Worm (Caenorhabditis elegans) whole organism, late embryonic: ENCODE measurements around the gene oxi-1.

Source experiments
- K02D7.2 ChIP-seq: sonication (generic microtip); optimal IDR thresholded peaks from 2 replicates; lab custom pipeline; 2017; ENCODE audit warnings: mild to moderate bottlenecking, missing genetic modification characterization, missing compliant biosample characterization
- ceh-45 ChIP-seq: fragments of 200-800 bp; sonication (Bioruptor generic); IDR thresholded peaks from 2 replicates; pipeline ENCODE4 v1.3.6; 2022; ENCODE audit warnings: missing genetic modification reagents, missing genetic modification characterization, missing compliant biosample characterization
- ceh-9 ChIP-seq: sonication (generic microtip); optimal IDR thresholded peaks from 2 replicates; lab custom pipeline; 2016; ENCODE audit warnings: mild to moderate bottlenecking, missing genetic modification characterization, inconsistent platforms, missing compliant biosample characterization
- che-1 ChIP-seq: sonication (generic microtip); optimal IDR thresholded peaks from 2 replicates; lab custom pipeline; 2016; ENCODE audit warnings: mild to moderate bottlenecking, missing genetic modification characterization, missing compliant biosample characterization
- dve-1 ChIP-seq: sonication (generic microtip); optimal IDR thresholded peaks from 2 replicates; lab custom pipeline; 2017; ENCODE audit warnings: antibody characterized with exemption, mild to moderate bottlenecking, missing genetic modification characterization, missing compliant biosample characterization
- lin-11 ChIP-seq: fragments of 200-800 bp; sonication (Bioruptor generic); optimal IDR thresholded peaks from 2 replicates; lab custom pipeline; 2018; ENCODE audit warnings: mild to moderate bottlenecking, missing genetic modification characterization, missing compliant biosample characterization
- nhr-11 ChIP-seq: fragments of 150-350 bp; optimal IDR thresholded peaks from 2 replicates; lab custom pipeline; 2014; ENCODE audit warnings: missing biosample characterization, missing genetic modification characterization
- pat-9 ChIP-seq: fragments of 200-800 bp; sonication (Bioruptor generic); optimal IDR thresholded peaks from 2 replicates; lab custom pipeline; 2018; ENCODE audit warnings: mild to moderate bottlenecking, missing genetic modification characterization, moderate library complexity, missing compliant biosample characterization
- ttx-3 ChIP-seq: sonication (generic microtip); optimal IDR thresholded peaks from 2 replicates; lab custom pipeline; 2016; ENCODE audit warnings: missing genetic modification reagents, missing genetic modification characterization, missing compliant biosample characterization

ce11 chrIII:10880083-10880482 lies 22.0 kb downstream of the oxi-1 start, which contains the start of gene C44B9.3:
- TF ChIP-seq nhr-11 (tag; lab: Kevin White, UChicago) (no peak), lin-11 (tag; lab: Kevin White, UChicago) (no peak), pat-9 (tag; lab: Kevin White, UChicago) (no peak), che-1 (tag; lab: Kevin White, UChicago) (no peak), ceh-45 (GFP tag; lab: Robert Waterston, UW) (no peak), K02D7.2 (tag; lab: Kevin White, UChicago) (no peak), ceh-9 (tag; lab: Kevin White, UChicago) (no peak), ttx-3 (tag; lab: Kevin White, UChicago) (no peak), dve-1 (tag; lab: Kevin White, UChicago) (no peak)
